Fruit fly (Drosophila melanogaster) whole organism, adult: ENCODE data around the gene CG45690.
A peak's percentile ranks its signal among the peaks of the same experiment; 100 is the strongest.

Experiments used
- CG11617 ChIP-seq: fragments of 200-800 bp; sonication (Bioruptor generic); optimal IDR thresholded peaks from 2 replicates; lab custom pipeline; 2017; ENCODE audit warnings: mild to moderate bottlenecking, missing biosample characterization, missing genetic modification reagents, missing genetic modification characterization
- CG12768 ChIP-seq: fragments of 200-800 bp; sonication (Bioruptor generic); optimal IDR thresholded peaks from 2 replicates; lab custom pipeline; 2017; ENCODE audit warnings: missing biosample characterization, missing genetic modification characterization, mild to moderate bottlenecking, moderate library complexity, missing genetic modification reagents
- CG14711 ChIP-seq: fragments of 200-800 bp; sonication (Bioruptor generic); optimal IDR thresholded peaks from 2 replicates; lab custom pipeline; 2018; ENCODE audit warnings: missing biosample characterization, mild to moderate bottlenecking, missing genetic modification characterization, moderate library complexity
- CG1620 ChIP-seq: fragments of 200-800 bp; sonication (Bioruptor generic); optimal IDR thresholded peaks from 2 replicates; lab custom pipeline; 2016; ENCODE audit warnings: missing biosample characterization, missing genetic modification characterization
- CG33017 ChIP-seq: fragments of 200-800 bp; sonication (Bioruptor generic); optimal IDR thresholded peaks from 2 replicates; lab custom pipeline; 2018; ENCODE audit warnings: missing biosample characterization, mild to moderate bottlenecking, missing genetic modification characterization, moderate library complexity
- CG5204 ChIP-seq: fragments of 200-800 bp; sonication (Bioruptor generic); optimal IDR thresholded peaks from 2 replicates; lab custom pipeline; 2016; ENCODE audit warnings: missing biosample characterization, missing genetic modification characterization
- CG7045 ChIP-seq: fragments of 200-800 bp; sonication (Bioruptor generic); optimal IDR thresholded peaks from 2 replicates; lab custom pipeline; 2017; ENCODE audit warnings: missing biosample characterization, mild to moderate bottlenecking, missing genetic modification characterization
- CG7101 ChIP-seq: fragments of 200-800 bp; sonication (Bioruptor generic); optimal IDR thresholded peaks from 2 replicates; lab custom pipeline; 2018; ENCODE audit warnings: missing biosample characterization, mild to moderate bottlenecking, missing genetic modification characterization, moderate library complexity
- Clk ChIP-seq: fragments of 200-800 bp; sonication (Bioruptor generic); optimal IDR thresholded peaks from 2 replicates; lab custom pipeline; 2017; ENCODE audit warnings: missing biosample characterization, missing genetic modification characterization
- Crg-1 ChIP-seq: fragments of 200-800 bp; sonication (Bioruptor generic); optimal IDR thresholded peaks from 2 replicates; lab custom pipeline; 2016; ENCODE audit warnings: missing biosample characterization, missing genetic modification characterization
- Hr96 ChIP-seq: fragments of 200-800 bp; sonication (Bioruptor generic); optimal IDR thresholded peaks from 2 replicates; lab custom pipeline; 2016; ENCODE audit warnings: missing biosample characterization, missing genetic modification characterization
- Mnt ChIP-seq: fragments of 200-800 bp; sonication (Bioruptor generic); optimal IDR thresholded peaks from 2 replicates; lab custom pipeline; 2016; ENCODE audit warnings: missing biosample characterization, mild to moderate bottlenecking, missing genetic modification characterization
- bab1 ChIP-seq: fragments of 200-800 bp; sonication (Bioruptor generic); optimal IDR thresholded peaks from 3 replicates; lab custom pipeline; 2019; ENCODE audit warnings: missing biosample characterization, mild to moderate bottlenecking, missing genetic modification characterization, moderate library complexity
- cic ChIP-seq: fragments of 200-800 bp; sonication (Bioruptor generic); optimal IDR thresholded peaks from 2 replicates; lab custom pipeline; 2017; ENCODE audit warnings: missing biosample characterization, mild to moderate bottlenecking, missing genetic modification characterization, moderate library complexity
- cnc ChIP-seq, 2 experiments: fragments of >200 bp; optimal IDR thresholded peaks; 2 replicates each; lab custom pipeline; 2017
- kay ChIP-seq: fragments of 200-800 bp; sonication (Bioruptor generic); peaks from one replicate; lab custom pipeline; 2016; ENCODE audit warnings: missing biosample characterization, missing genetic modification characterization, borderline replicate concordance
- ovo ChIP-seq: fragments of 200-800 bp; sonication (Bioruptor generic); optimal IDR thresholded peaks from 2 replicates; lab custom pipeline; 2016; ENCODE audit warnings: missing biosample characterization, missing genetic modification characterization
- pad ChIP-seq: fragments of 200-800 bp; sonication (Bioruptor generic); optimal IDR thresholded peaks from 3 replicates; lab custom pipeline; 2017; ENCODE audit warnings: missing biosample characterization, missing genetic modification characterization, mild to moderate bottlenecking, moderate library complexity, missing genetic modification reagents
- tj ChIP-seq: fragments of 200-800 bp; sonication (Bioruptor generic); optimal IDR thresholded peaks from 3 replicates; lab custom pipeline; 2017; ENCODE audit warnings: missing biosample characterization, mild to moderate bottlenecking, missing genetic modification characterization, moderate library complexity
- toe ChIP-seq: fragments of 200-800 bp; sonication (Bioruptor generic); optimal IDR thresholded peaks from 2 replicates; lab custom pipeline; 2016; ENCODE audit warnings: missing biosample characterization, missing genetic modification characterization

Gene CG45690

dm6 chr2L:10671530-10671929, 13.4 kb downstream of the CG45690 start:
- TF ChIP-seq CG7045 (GFP tag; lab: Kevin White, UChicago) (no peak), Crg-1 (GFP tag; lab: Kevin White, UChicago) (no peak), Clk (GFP tag; lab: Kevin White, UChicago) (no peak), CG1620 (no peak), cnc (optimal IDR thresholded peaks at IDR 0.05; lab: Kevin White, UChicago) (no peak), toe (no peak)

- no peak for TF ChIP-seq tj
- no peak for TF ChIP-seq CG1620
- TF ChIP-seq cic = no peak
- no peak for TF ChIP-seq Hr96 (GFP tag; lab: Kevin White, UChicago)
- TF ChIP-seq cnc (optimal IDR thresholded peaks at IDR 0.05; lab: Kevin White, UChicago) = no peak
- no peak for TF ChIP-seq kay (GFP tag; lab: Kevin White, UChicago)
- TF ChIP-seq CG33017 (tag; lab: Kevin White, UChicago) = no peak
- no peak for TF ChIP-seq Mnt
- TF ChIP-seq CG12768 (GFP tag; lab: Kevin White, UChicago) = no peak
- TF ChIP-seq pad (GFP tag; lab: Kevin White, UChicago) = no peak
- no peak for TF ChIP-seq bab1 (GFP tag; lab: Kevin White, UChicago)
- TF ChIP-seq Crg-1 (GFP tag; lab: Kevin White, UChicago) = no peak
- no peak for TF ChIP-seq ovo (GFP tag; lab: Kevin White, UChicago)
- TF ChIP-seq CG11617 = no peak
- TF ChIP-seq CG5204 (GFP tag; lab: Kevin White, UChicago) = no peak
- no peak for TF ChIP-seq Clk (GFP tag; lab: Kevin White, UChicago)
Observed at dm6 chr2L:10672989-10673388, 14.9 kb downstream of the CG45690 start.

dm6 chr2L:10676933-10677714, 19.0 kb downstream of the CG45690 start, which contains the start of gene CG17104:
TSS of gene CG17104 (plus strand) at chr2L:10677198.
- TF ChIP-seq CG12768 (GFP tag; lab: Kevin White, UChicago) (no peak), Clk (GFP tag; lab: Kevin White, UChicago) (no peak), tj (no peak), Crg-1 (GFP tag; lab: Kevin White, UChicago) (no peak), CG5204 (GFP tag; lab: Kevin White, UChicago) (no peak), pad (GFP tag; lab: Kevin White, UChicago) (no peak), toe (no peak), cic (no peak), CG1620 (no peak), cnc (optimal IDR thresholded peaks at IDR 0.05; lab: Kevin White, UChicago) (no peak), Hr96 (GFP tag; lab: Kevin White, UChicago) (no peak), ovo (GFP tag; lab: Kevin White, UChicago) (no peak), CG14711 (tag; lab: Kevin White, UChicago) (no peak), CG7101 (tag; lab: Kevin White, UChicago) (no peak), CG33017 (tag; lab: Kevin White, UChicago) (no peak), CG11617 (no peak), CG7045 (GFP tag; lab: Kevin White, UChicago) (no peak), bab1 (GFP tag; lab: Kevin White, UChicago) (no peak), kay (GFP tag; lab: Kevin White, UChicago) (no peak), Mnt (no peak)

- no peak for TF ChIP-seq kay (GFP tag; lab: Kevin White, UChicago)
- no peak for TF ChIP-seq pad (GFP tag; lab: Kevin White, UChicago)
- TF ChIP-seq CG11617 = no peak
- TF ChIP-seq ovo (GFP tag; lab: Kevin White, UChicago) = no peak
- no peak for TF ChIP-seq Clk (GFP tag; lab: Kevin White, UChicago)
- TF ChIP-seq CG7101 (tag; lab: Kevin White, UChicago) = no peak
- no peak for TF ChIP-seq CG1620
- no peak for TF ChIP-seq Hr96 (GFP tag; lab: Kevin White, UChicago)
- TF ChIP-seq toe = no peak
- no peak for TF ChIP-seq Crg-1 (GFP tag; lab: Kevin White, UChicago)
- no peak for TF ChIP-seq cnc (optimal IDR thresholded peaks at IDR 0.05; lab: Kevin White, UChicago)
- TF ChIP-seq CG33017 (tag; lab: Kevin White, UChicago) = no peak
- TF ChIP-seq tj = no peak
- TF ChIP-seq cic = no peak
- TF ChIP-seq CG5204 (GFP tag; lab: Kevin White, UChicago) = no peak
- TF ChIP-seq CG7045 (GFP tag; lab: Kevin White, UChicago) = no peak
- TF ChIP-seq Mnt = no peak
- no peak for TF ChIP-seq CG14711 (tag; lab: Kevin White, UChicago)
- no peak for TF ChIP-seq CG12768 (GFP tag; lab: Kevin White, UChicago)
- TF ChIP-seq bab1 (GFP tag; lab: Kevin White, UChicago) = no peak
Observed at dm6 chr2L:10677715-10678088, 19.6 kb downstream of the CG45690 start.

- no peak for TF ChIP-seq bab1 (GFP tag; lab: Kevin White, UChicago)
- no peak for TF ChIP-seq cnc (optimal IDR thresholded peaks at IDR 0.05; lab: Kevin White, UChicago)
- peak; percentile 73 for TF ChIP-seq kay (GFP tag; lab: Kevin White, UChicago)
- no peak for TF ChIP-seq CG11617
- TF ChIP-seq Clk (GFP tag; lab: Kevin White, UChicago) = no peak
- TF ChIP-seq Mnt = no peak
Observed at dm6 chr2L:10679568-10679967, 21.5 kb downstream of the CG45690 start.

- no peak for TF ChIP-seq CG1620
- TF ChIP-seq cnc (optimal IDR thresholded peaks at IDR 0.05; lab: Kevin White, UChicago) = no peak
- no peak for TF ChIP-seq CG5204 (GFP tag; lab: Kevin White, UChicago)
- TF ChIP-seq ovo (GFP tag; lab: Kevin White, UChicago) = no peak
Observed at dm6 chr2L:10680584-10681080, 22.6 kb downstream of the CG45690 start, which contains the start of gene CG17105. TSS of gene CG17105 (plus strand) at chr2L:10681030.
